Fruit fly (Drosophila melanogaster) whole organism, embryonic: ENCODE measurements around the gene Nlg2.

Experiments
- Adf1 ChIP-seq: fragments of 200-800 bp; sonication (Bioruptor generic); IDR thresholded peaks from 2 replicates; pipeline ENCODE4 v1.3.6; 2022; ENCODE audit warnings: missing biosample characterization, missing genetic modification characterization
- BtbVII ChIP-seq: fragments of 200-800 bp; sonication (Bioruptor generic); optimal IDR thresholded peaks from 3 replicates; lab custom pipeline; 2017; ENCODE audit warnings: missing biosample characterization, mild to moderate bottlenecking, missing genetic modification characterization
- C15 ChIP-seq: fragments of 200-800 bp; sonication (Bioruptor generic); IDR thresholded peaks from 3 replicates; pipeline ENCODE4 v1.3.6; 2022; ENCODE audit warnings: missing biosample characterization, missing genetic modification characterization
- CG10267 ChIP-seq: fragments of 200-800 bp; sonication (Bioruptor generic); optimal IDR thresholded peaks from 2 replicates; lab custom pipeline; 2018; ENCODE audit warnings: missing biosample characterization, mild to moderate bottlenecking, missing genetic modification characterization, moderate library complexity
- CG13287 ChIP-seq: fragments of 200-800 bp; sonication (Bioruptor generic); IDR thresholded peaks from 2 replicates; pipeline ENCODE4 v1.3.6; 2022; ENCODE audit warnings: missing biosample characterization, missing genetic modification characterization; ENCODE audit not compliant: partially characterized antibody
- CG13894 ChIP-seq: fragments of 200-800 bp; sonication (Bioruptor generic); optimal IDR thresholded peaks from 3 replicates; lab custom pipeline; 2018; ENCODE audit warnings: missing biosample characterization, mild to moderate bottlenecking, missing genetic modification characterization, moderate library complexity
- CG14860 ChIP-seq: fragments of 200-800 bp; sonication (Bioruptor generic); IDR thresholded peaks from 3 replicates; pipeline ENCODE4 v1.3.6; 2022; ENCODE audit warnings: missing biosample characterization, missing genetic modification characterization; ENCODE audit not compliant: partially characterized antibody
- CG1529 ChIP-seq: fragments of 200-800 bp; sonication (Bioruptor generic); optimal IDR thresholded peaks from 3 replicates; lab custom pipeline; 2018; ENCODE audit warnings: missing biosample characterization, missing genetic modification characterization
- CG17361 ChIP-seq: fragments of 200-800 bp; sonication (Bioruptor generic); IDR thresholded peaks from 3 replicates; pipeline ENCODE4 v1.3.6; 2022; ENCODE audit warnings: missing biosample characterization, missing genetic modification characterization
- CG17829 ChIP-seq: fragments of 200-800 bp; optimal IDR thresholded peaks from 2 replicates; lab custom pipeline; 2019; ENCODE audit warnings: missing biosample characterization, mild to moderate bottlenecking, missing genetic modification characterization, moderate library complexity
- CG18619 ChIP-seq: fragments of 200-800 bp; sonication (Bioruptor generic); optimal IDR thresholded peaks from 3 replicates; lab custom pipeline; 2017; ENCODE audit warnings: missing biosample characterization, mild to moderate bottlenecking, missing genetic modification characterization
- CG31441 ChIP-seq: fragments of 200-800 bp; sonication (Bioruptor generic); IDR thresholded peaks from 2 replicates; pipeline ENCODE4 v1.3.6; 2022; ENCODE audit warnings: missing biosample characterization, missing genetic modification characterization
- CG33557 ChIP-seq: fragments of 200-800 bp; sonication (Bioruptor generic); optimal IDR thresholded peaks from 2 replicates; lab custom pipeline; 2019; ENCODE audit warnings: missing biosample characterization, mild to moderate bottlenecking, missing genetic modification characterization, moderate library complexity
- CG3726 ChIP-seq: fragments of 200-800 bp; sonication (Bioruptor generic); IDR thresholded peaks from 3 replicates; pipeline ENCODE4, ENCODE4 v1.3.6; 2022; ENCODE audit warnings: missing biosample characterization, missing genetic modification characterization
- CG3838 ChIP-seq: fragments of 200-800 bp; sonication (Bioruptor generic); optimal IDR thresholded peaks from 3 replicates; lab custom pipeline; 2016; ENCODE audit warnings: missing biosample characterization, missing genetic modification characterization
- CG43689 ChIP-seq: fragments of 200-800 bp; sonication (Bioruptor generic); IDR thresholded peaks from 2 replicates; pipeline ENCODE4 v1.3.6; 2022; ENCODE audit warnings: missing biosample characterization, missing genetic modification characterization
- CG4707 ChIP-seq: fragments of 200-800 bp; sonication (Bioruptor generic); optimal IDR thresholded peaks from 2 replicates; lab custom pipeline; 2018; ENCODE audit warnings: missing biosample characterization, mild to moderate bottlenecking, missing genetic modification characterization, moderate library complexity
- CG6683 ChIP-seq: fragments of 200-800 bp; sonication (Bioruptor generic); optimal IDR thresholded peaks from 2 replicates; lab custom pipeline; 2017; ENCODE audit warnings: missing biosample characterization, mild to moderate bottlenecking, missing genetic modification characterization, missing genetic modification reagents
- CG6791 ChIP-seq: fragments of 200-800 bp; sonication (Bioruptor generic); IDR thresholded peaks from 3 replicates; pipeline ENCODE4 v1.3.6; 2022; ENCODE audit warnings: missing biosample characterization, missing genetic modification characterization; ENCODE audit not compliant: partially characterized antibody
- CG6854 ChIP-seq: fragments of 200-800 bp; sonication (Bioruptor generic); optimal IDR thresholded peaks from 3 replicates; lab custom pipeline; 2017; ENCODE audit warnings: missing biosample characterization, mild to moderate bottlenecking, missing genetic modification characterization
- CG7963 ChIP-seq: fragments of 200-800 bp; sonication (Bioruptor generic); IDR thresholded peaks from 3 replicates; pipeline ENCODE4 v1.3.6; 2022; ENCODE audit warnings: missing biosample characterization, missing genetic modification characterization; ENCODE audit not compliant: partially characterized antibody
- CG9797 ChIP-seq: fragments of 200-800 bp; sonication (Bioruptor generic); optimal IDR thresholded peaks from 3 replicates; lab custom pipeline; 2018; ENCODE audit warnings: missing biosample characterization, mild to moderate bottlenecking, missing genetic modification characterization
- CTCF ChIP-seq: fragments of 200-800 bp; sonication (Bioruptor generic); optimal IDR thresholded peaks from 2 replicates; lab custom pipeline; 2017; ENCODE audit warnings: missing biosample characterization, mild to moderate bottlenecking, missing genetic modification characterization, moderate library complexity
- Deaf1 ChIP-seq: fragments of 200-800 bp; optimal IDR thresholded peaks from 3 replicates; lab custom pipeline; 2019; ENCODE audit warnings: missing biosample characterization, mild to moderate bottlenecking, missing genetic modification characterization, moderate library complexity
- Dp ChIP-seq: fragments of 200-800 bp; sonication (Bioruptor generic); optimal IDR thresholded peaks from 2 replicates; lab custom pipeline; 2018; ENCODE audit warnings: missing biosample characterization, mild to moderate bottlenecking, missing genetic modification characterization, moderate library complexity
- Lhr ChIP-seq: fragments of 200-800 bp; sonication (Bioruptor generic); optimal IDR thresholded peaks from 3 replicates; lab custom pipeline; 2017; ENCODE audit warnings: mild to moderate bottlenecking, missing biosample characterization, missing genetic modification reagents, missing genetic modification characterization
- Lim3 ChIP-seq: fragments of 200-800 bp; sonication (Bioruptor generic); IDR thresholded peaks from 2 replicates; pipeline ENCODE4 v1.3.6; 2022; ENCODE audit warnings: missing biosample characterization, missing genetic modification characterization
- MESR4 ChIP-seq: fragments of 200-800 bp; sonication (Bioruptor generic); optimal IDR thresholded peaks from 2 replicates; lab custom pipeline; 2018; ENCODE audit warnings: missing biosample characterization, mild to moderate bottlenecking, missing genetic modification characterization, moderate library complexity
- Med ChIP-seq: fragments of 200-800 bp; sonication (Bioruptor generic); peaks from one replicate; lab custom pipeline; 2016; ENCODE audit warnings: missing biosample characterization, missing genetic modification characterization, mild to moderate bottlenecking, inconsistent platforms, moderate library complexity
- Meics ChIP-seq: fragments of 200-800 bp; sonication (Bioruptor generic); optimal IDR thresholded peaks from 2 replicates; lab custom pipeline; 2017; ENCODE audit warnings: missing biosample characterization, mild to moderate bottlenecking, missing genetic modification characterization
- NC2α ChIP-seq: fragments of 200-800 bp; sonication (Bioruptor generic); optimal IDR thresholded peaks from 2 replicates; lab custom pipeline; 2016; ENCODE audit warnings: missing biosample characterization, missing genetic modification characterization
- PHDP ChIP-seq: fragments of 200-800 bp; sonication (Bioruptor generic); optimal IDR thresholded peaks from 3 replicates; lab custom pipeline; 2018; ENCODE audit warnings: missing biosample characterization, mild to moderate bottlenecking, missing genetic modification characterization, moderate library complexity
- Tbp ChIP-seq: fragments of >200 bp; optimal IDR thresholded peaks from 2 replicates; lab custom pipeline; 2018; ENCODE audit warnings: missing biosample characterization, missing genetic modification characterization
- abd-A ChIP-seq: fragments of 200-800 bp; sonication (Bioruptor generic); optimal IDR thresholded peaks from 3 replicates; lab custom pipeline; 2019; ENCODE audit warnings: missing biosample characterization, mild to moderate bottlenecking, missing genetic modification characterization, moderate library complexity
- aop ChIP-seq: fragments of 200-800 bp; sonication (Bioruptor generic); IDR thresholded peaks from 2 replicates; pipeline ENCODE4 v1.3.6; 2022; ENCODE audit warnings: missing biosample characterization, missing genetic modification characterization
- ato ChIP-seq: fragments of 200-800 bp; sonication (Bioruptor generic); IDR thresholded peaks from 2 replicates; pipeline ENCODE4 v1.3.6; 2022; ENCODE audit warnings: missing biosample characterization, missing genetic modification characterization; ENCODE audit not compliant: partially characterized antibody
- chinmo ChIP-seq: fragments of 200-800 bp; sonication (Bioruptor generic); IDR thresholded peaks from 4 replicates; pipeline ENCODE4 v1.3.6; 2022; ENCODE audit warnings: missing biosample characterization, missing genetic modification characterization; ENCODE audit not compliant: partially characterized antibody
- crc ChIP-seq: fragments of 200-800 bp; sonication (Bioruptor generic); optimal IDR thresholded peaks from 2 replicates; lab custom pipeline; 2016; ENCODE audit warnings: missing biosample characterization, missing genetic modification characterization
- dpn ChIP-seq, 2 experiments: fragments of 200-800 bp; sonication (Bioruptor generic); optimal IDR thresholded peaks; 3 replicates each; lab custom pipeline; 2016; ENCODE audit warnings: missing biosample characterization in 2 of 2, missing genetic modification characterization in 2 of 2
- exex ChIP-seq: fragments of 200-800 bp; sonication (Bioruptor generic); optimal IDR thresholded peaks from 4 replicates; lab custom pipeline; 2018; ENCODE audit warnings: missing biosample characterization, mild to moderate bottlenecking, missing genetic modification characterization, moderate library complexity
- grau ChIP-seq: fragments of 200-800 bp; optimal IDR thresholded peaks from 3 replicates; lab custom pipeline; 2019; ENCODE audit warnings: missing biosample characterization, mild to moderate bottlenecking, missing genetic modification characterization, moderate library complexity
- jigr1 ChIP-seq: fragments of 200-800 bp; sonication (Bioruptor generic); IDR thresholded peaks from 3 replicates; pipeline ENCODE4 v1.3.6; 2022; ENCODE audit warnings: missing biosample characterization, missing genetic modification characterization
- maf-S ChIP-seq: fragments of 200-800 bp; sonication (Bioruptor generic); optimal IDR thresholded peaks from 2 replicates; lab custom pipeline; 2016; ENCODE audit warnings: missing biosample characterization, missing genetic modification characterization
- mld ChIP-seq: fragments of 200-800 bp; sonication (Bioruptor generic); IDR thresholded peaks from 3 replicates; pipeline ENCODE4 v1.3.6; 2022; ENCODE audit warnings: missing biosample characterization, missing genetic modification characterization; ENCODE audit not compliant: partially characterized antibody
- p53 ChIP-seq: fragments of 200-800 bp; sonication (Bioruptor generic); optimal IDR thresholded peaks from 2 replicates; lab custom pipeline; 2016; ENCODE audit warnings: missing biosample characterization, missing genetic modification characterization
- pita ChIP-seq: fragments of 200-800 bp; sonication (Bioruptor generic); optimal IDR thresholded peaks from 2 replicates; lab custom pipeline; 2017; ENCODE audit warnings: missing biosample characterization, mild to moderate bottlenecking, missing genetic modification characterization
- tap ChIP-seq: fragments of 200-800 bp; optimal IDR thresholded peaks from 3 replicates; lab custom pipeline; 2019; ENCODE audit warnings: missing biosample characterization, mild to moderate bottlenecking, missing genetic modification characterization, moderate library complexity

The Nlg2 gene

DNA sequence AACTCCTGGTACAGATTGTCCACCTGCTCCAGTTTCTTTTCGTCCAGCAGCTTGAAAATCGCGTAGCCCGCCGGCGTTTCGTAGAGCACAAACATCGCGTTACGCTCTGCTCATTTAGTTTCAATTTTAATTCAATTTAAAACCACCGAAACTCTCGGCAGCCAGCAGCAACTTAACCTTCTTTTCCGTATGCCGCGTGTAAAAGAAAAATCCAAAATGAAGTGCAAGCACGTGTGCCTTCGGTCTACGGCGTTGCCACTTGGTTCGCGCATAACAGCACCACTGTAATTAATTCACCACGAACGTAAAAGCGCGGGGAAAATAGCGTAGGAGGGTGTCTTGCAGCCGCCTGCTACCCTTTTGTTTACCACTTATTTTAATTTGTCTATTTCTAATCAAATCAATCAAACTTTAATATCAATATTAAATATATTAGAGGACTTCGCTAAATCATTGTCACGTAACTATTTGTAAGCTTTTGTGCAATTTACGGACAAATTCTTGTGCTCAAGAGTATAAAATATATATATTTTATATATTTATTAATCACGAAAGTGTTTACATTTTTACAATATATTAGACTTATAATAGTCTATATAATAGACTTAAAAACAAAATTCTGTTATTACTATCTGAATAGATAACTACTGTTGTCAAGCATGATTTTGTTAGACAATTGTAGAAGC, 44.0 kb downstream of the Nlg2 start, which contains the start of gene nop5 (continued):
- peak; percentile 83 for TF ChIP-seq CG18619
- TF ChIP-seq tap (tag; lab: Kevin White, UChicago) = peak; percentile 67
- TF ChIP-seq NC2α (GFP tag; lab: Kevin White, UChicago) = no peak
- no peak for TF ChIP-seq Lhr
- TF ChIP-seq Dp (GFP tag; lab: Kevin White, UChicago) = peak; percentile 10
- no peak for TF ChIP-seq maf-S (GFP tag; lab: Kevin White, UChicago)
- peak; percentile 12; the same call in 1 of the 2 replicates for TF ChIP-seq CG31441

DNA sequence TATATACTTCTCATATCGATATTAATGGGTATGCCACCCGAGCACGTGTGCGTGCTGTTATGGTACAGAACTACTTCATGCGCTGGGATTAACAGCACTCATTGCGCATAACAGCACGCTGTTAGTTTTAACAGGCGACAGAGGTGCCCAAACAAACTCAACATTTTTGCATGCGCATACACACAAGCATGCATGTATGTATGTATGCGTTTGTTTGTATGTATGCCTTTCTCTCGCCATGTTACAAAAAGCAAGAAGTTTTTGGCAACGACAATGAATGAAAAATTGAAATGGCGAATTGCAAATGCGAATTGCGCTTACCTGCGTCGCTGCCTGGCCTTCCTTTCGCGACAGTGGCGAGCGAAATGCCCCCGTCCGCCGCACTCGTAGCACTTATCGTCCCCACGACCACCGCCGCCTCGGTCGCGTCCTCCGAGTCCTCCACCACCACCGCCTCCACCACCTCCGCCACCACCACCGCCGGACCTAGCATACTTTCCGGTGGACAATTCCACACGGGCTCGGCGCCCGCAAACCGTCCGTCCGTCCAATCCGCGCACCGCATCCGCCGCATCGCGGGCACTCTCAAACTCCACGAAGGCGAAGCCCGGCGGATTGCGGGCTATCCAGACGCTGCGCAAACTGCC, 44.6 kb downstream of the Nlg2 start:
- TF ChIP-seq PHDP (no peak), BtbVII (no peak), crc (GFP tag; lab: Kevin White, UChicago) (no peak), CG17829 (no peak), CG1529 (GFP tag; lab: Kevin White, UChicago) (no peak), CG13894 (tag; lab: Kevin White, UChicago) (no peak), mld (GFP tag; lab: Robert Waterston, UW) (0 out of 3 replicates have a peak, but pooled peaks have one; percentile 33), abd-A (tag; lab: Kevin White, UChicago) (no peak), Deaf1 (tag; lab: Kevin White, UChicago) (no peak), Tbp (GFP tag; lab: Kevin White, UChicago) (no peak), CG10267 (peak; percentile 9), grau (tag; lab: Kevin White, UChicago) (no peak), Meics (no peak), chinmo (0 out of 4 replicates have a peak, but pooled peaks have one; percentile 45), pita (GFP tag; lab: Kevin White, UChicago) (no peak), Dp (GFP tag; lab: Kevin White, UChicago) (no peak), CG6683 (GFP tag; lab: Kevin White, UChicago) (no peak), CG3726 (GFP tag; lab: Robert Waterston, UW) (no peak), CG43689 (GFP tag; lab: Robert Waterston, UW) (no peak), MESR4 (GFP tag; lab: Kevin White, UChicago) (peak; percentile 32), CG33557 (GFP tag; lab: Kevin White, UChicago) (no peak), C15 (GFP tag; lab: Robert Waterston, UW) (no peak), CG6791 (GFP tag; lab: Robert Waterston, UW) (0 out of 3 replicates have a peak, but pooled peaks have one; percentile 32), aop (no peak), CG14860 (GFP tag; lab: Robert Waterston, UW) (no peak), CG4707 (no peak), CG9797 (no peak), dpn (GFP tag; optimal IDR thresholded peaks at IDR 0.05; lab: Kevin White, UChicago) (no peak), exex (tag; lab: Kevin White, UChicago) (no peak), CG7963 (0 out of 3 replicates have a peak, but pooled peaks have one; percentile 12), CTCF (GFP tag; lab: Kevin White, UChicago) (no peak), p53 (no peak), CG13287 (GFP tag; lab: Robert Waterston, UW) (peak; percentile 10; the same call in 1 of the 2 replicates), Lim3 (GFP tag; lab: Robert Waterston, UW) (no peak), CG6854 (GFP tag; lab: Kevin White, UChicago) (no peak), jigr1 (GFP tag; lab: Robert Waterston, UW) (no peak), Med (GFP tag; lab: Kevin White, UChicago) (peak; percentile 1), ato (GFP tag; lab: Robert Waterston, UW) (no peak), CG17361 (no peak; the same call in 2 of the 3 replicates), CG3838 (GFP tag; lab: Kevin White, UChicago) (no peak), Adf1 (GFP tag; lab: Robert Waterston, UW) (no peak)
